Fruit fly (Drosophila melanogaster) whole organism, prepupa: ENCODE data around the gene Nepl20.
A peak's percentile ranks its signal among the peaks of the same experiment; 100 is the strongest.

ENCODE experiments used
- Blimp-1 ChIP-seq: fragments of 200-800 bp; sonication (Bioruptor generic); optimal IDR thresholded peaks from 3 replicates; lab custom pipeline; 2017; ENCODE audit warnings: missing biosample characterization, missing genetic modification characterization, mild to moderate bottlenecking, moderate library complexity, missing genetic modification reagents
- CG10669 ChIP-seq: fragments of 200-800 bp; sonication (Bioruptor generic); optimal IDR thresholded peaks from 3 replicates; lab custom pipeline; 2018; ENCODE audit warnings: missing biosample characterization, mild to moderate bottlenecking, missing genetic modification characterization, moderate library complexity
- CG11762 ChIP-seq: fragments of 200-800 bp; sonication (Bioruptor generic); optimal IDR thresholded peaks from 3 replicates; lab custom pipeline; 2016; ENCODE audit warnings: missing biosample characterization, missing genetic modification characterization; ENCODE audit not compliant: insufficient read depth
- CG11902 ChIP-seq: fragments of 200-800 bp; sonication (Bioruptor generic); optimal IDR thresholded peaks from 3 replicates; lab custom pipeline; 2016; ENCODE audit warnings: missing biosample characterization, missing genetic modification characterization
- CG15336 ChIP-seq: fragments of 200-800 bp; sonication (Bioruptor generic); IDR thresholded peaks from 2 replicates; pipeline ENCODE4 v1.3.6; 2022; ENCODE audit warnings: missing biosample characterization, missing genetic modification characterization
- CG1621 ChIP-seq: fragments of 200-800 bp; sonication (Bioruptor generic); optimal IDR thresholded peaks from 3 replicates; lab custom pipeline; 2018; ENCODE audit warnings: missing biosample characterization, mild to moderate bottlenecking, missing genetic modification characterization
- CG16779 ChIP-seq: fragments of 200-800 bp; sonication (Bioruptor generic); optimal IDR thresholded peaks from 3 replicates; lab custom pipeline; 2017; ENCODE audit warnings: missing biosample characterization, mild to moderate bottlenecking, missing genetic modification characterization
- CG3032 ChIP-seq: fragments of 200-800 bp; optimal IDR thresholded peaks from 2 replicates; lab custom pipeline; 2019; ENCODE audit warnings: missing biosample characterization, mild to moderate bottlenecking, missing genetic modification characterization, moderate library complexity
- CG31627 ChIP-seq: fragments of 200-800 bp; sonication (Bioruptor generic); optimal IDR thresholded peaks from 3 replicates; lab custom pipeline; 2016; ENCODE audit warnings: missing biosample characterization, missing genetic modification characterization
- CG32006 ChIP-seq: fragments of 200-800 bp; sonication (Bioruptor generic); optimal IDR thresholded peaks from 3 replicates; lab custom pipeline; 2017; ENCODE audit warnings: missing biosample characterization, mild to moderate bottlenecking, missing genetic modification characterization
- CG34406 ChIP-seq: fragments of 200-800 bp; sonication (Bioruptor generic); optimal IDR thresholded peaks from 3 replicates; lab custom pipeline; 2016; ENCODE audit warnings: missing biosample characterization, missing genetic modification characterization
- CG3919 ChIP-seq: fragments of 200-800 bp; sonication (Bioruptor generic); optimal IDR thresholded peaks from 3 replicates; lab custom pipeline; 2016; ENCODE audit warnings: missing biosample characterization, missing genetic modification characterization
- CG4318 ChIP-seq: fragments of 200-800 bp; sonication (Bioruptor generic); optimal IDR thresholded peaks from 3 replicates; lab custom pipeline; 2017; ENCODE audit warnings: missing biosample characterization, mild to moderate bottlenecking, missing genetic modification characterization
- CG6163 ChIP-seq: fragments of 200-800 bp; sonication (Bioruptor generic); IDR thresholded peaks from 3 replicates; pipeline ENCODE4 v1.3.6; 2022; ENCODE audit warnings: missing biosample characterization, missing genetic modification characterization
- CG6276 ChIP-seq: fragments of 200-800 bp; sonication (Bioruptor generic); optimal IDR thresholded peaks from 2 replicates; lab custom pipeline; 2017; ENCODE audit warnings: missing biosample characterization, mild to moderate bottlenecking, missing genetic modification characterization
- CG6808 ChIP-seq: fragments of 200-800 bp; sonication (Bioruptor generic); optimal IDR thresholded peaks from 3 replicates; lab custom pipeline; 2017; ENCODE audit warnings: missing biosample characterization, missing genetic modification characterization, mild to moderate bottlenecking, moderate library complexity, missing genetic modification reagents
- CG6854 ChIP-seq: fragments of 200-800 bp; sonication (Bioruptor generic); optimal IDR thresholded peaks from 2 replicates; lab custom pipeline; 2017; ENCODE audit warnings: missing biosample characterization, mild to moderate bottlenecking, missing genetic modification characterization
- CG7368 ChIP-seq: fragments of 200-800 bp; sonication (Bioruptor generic); optimal IDR thresholded peaks from 3 replicates; lab custom pipeline; 2016; ENCODE audit warnings: missing biosample characterization, missing genetic modification characterization
- CG8119 ChIP-seq: fragments of 200-800 bp; sonication (Bioruptor generic); IDR thresholded peaks from 3 replicates; pipeline ENCODE4 v1.3.6; 2022; ENCODE audit warnings: missing biosample characterization, missing genetic modification characterization
- CG8632 ChIP-seq: fragments of 200-800 bp; sonication (Bioruptor generic); optimal IDR thresholded peaks from 3 replicates; lab custom pipeline; 2016; ENCODE audit warnings: missing biosample characterization, missing genetic modification characterization
- CG9139 ChIP-seq: fragments of 200-800 bp; sonication (Bioruptor generic); optimal IDR thresholded peaks from 3 replicates; lab custom pipeline; 2017; ENCODE audit warnings: missing biosample characterization, mild to moderate bottlenecking, missing genetic modification characterization
- Eip75B ChIP-seq: fragments of 200-800 bp; sonication (Bioruptor generic); optimal IDR thresholded peaks from 3 replicates; lab custom pipeline; 2016; ENCODE audit warnings: missing biosample characterization, missing genetic modification characterization
- Eip78C ChIP-seq: fragments of 200-800 bp; sonication (Bioruptor generic); peaks from one replicate; lab custom pipeline; 2016; ENCODE audit warnings: missing biosample characterization, missing genetic modification characterization
- Ets21C ChIP-seq: fragments of 200-800 bp; sonication (Bioruptor generic); optimal IDR thresholded peaks from 3 replicates; lab custom pipeline; 2016; ENCODE audit warnings: missing biosample characterization, missing genetic modification characterization
- Gug ChIP-seq: fragments of 200-800 bp; sonication (Bioruptor generic); IDR thresholded peaks from 2 replicates; pipeline ENCODE4 v1.3.6; 2022; ENCODE audit warnings: missing biosample characterization, missing genetic modification characterization
- Hr38 ChIP-seq: sonication (Bioruptor generic); optimal IDR thresholded peaks from 2 replicates; lab custom pipeline; 2016; ENCODE audit warnings: missing biosample characterization, missing genetic modification characterization
- Hr39 ChIP-seq: fragments of 200-800 bp; sonication (Bioruptor generic); optimal IDR thresholded peaks from 2 replicates; lab custom pipeline; 2016; ENCODE audit warnings: missing biosample characterization, missing genetic modification characterization
- Lpt ChIP-seq: fragments of 200-800 bp; sonication (Bioruptor generic); optimal IDR thresholded peaks from 3 replicates; lab custom pipeline; 2016; ENCODE audit warnings: missing biosample characterization, missing genetic modification characterization
- Met ChIP-seq: fragments of 200-800 bp; sonication (Bioruptor generic); optimal IDR thresholded peaks from 3 replicates; lab custom pipeline; 2016; ENCODE audit warnings: missing biosample characterization, missing genetic modification characterization
- Smox ChIP-seq: fragments of 200-800 bp; sonication (Bioruptor generic); optimal IDR thresholded peaks from 3 replicates; lab custom pipeline; 2016; ENCODE audit warnings: missing biosample characterization, missing genetic modification characterization
- Sox14 ChIP-seq: fragments of 200-800 bp; sonication (Bioruptor generic); optimal IDR thresholded peaks from 3 replicates; lab custom pipeline; 2016; ENCODE audit warnings: missing biosample characterization, missing genetic modification characterization
- cyc ChIP-seq: fragments of 200-800 bp; sonication (Bioruptor generic); optimal IDR thresholded peaks from 3 replicates; lab custom pipeline; 2016; ENCODE audit warnings: missing biosample characterization, missing genetic modification characterization
- dac ChIP-seq: fragments of 200-800 bp; sonication (Bioruptor generic); optimal IDR thresholded peaks from 2 replicates; lab custom pipeline; 2017; ENCODE audit warnings: missing biosample characterization, mild to moderate bottlenecking, missing genetic modification characterization
- dsx ChIP-seq: fragments of 200-800 bp; optimal IDR thresholded peaks from 3 replicates; lab custom pipeline; 2019; ENCODE audit warnings: missing biosample characterization, mild to moderate bottlenecking, missing genetic modification characterization, moderate library complexity; ENCODE audit not compliant: poor library complexity, severe bottlenecking
- eg ChIP-seq: fragments of 200-800 bp; sonication (Bioruptor generic); IDR thresholded peaks from 3 replicates; pipeline ENCODE4 v1.3.6; 2022; ENCODE audit warnings: missing biosample characterization, missing genetic modification characterization
- esn ChIP-seq: fragments of 200-800 bp; sonication (Bioruptor generic); optimal IDR thresholded peaks from 2 replicates; lab custom pipeline; 2016; ENCODE audit warnings: missing biosample characterization, mild to moderate bottlenecking, missing genetic modification characterization, moderate library complexity
- fd59A ChIP-seq: fragments of 200-800 bp; sonication (Bioruptor generic); optimal IDR thresholded peaks from 2 replicates; lab custom pipeline; 2017; ENCODE audit warnings: missing biosample characterization, mild to moderate bottlenecking, missing genetic modification characterization, missing genetic modification reagents
- fd85E ChIP-seq: fragments of 200-800 bp; sonication (Bioruptor generic); optimal IDR thresholded peaks from 3 replicates; lab custom pipeline; 2016; ENCODE audit warnings: missing biosample characterization, missing genetic modification characterization
- lz ChIP-seq: fragments of 200-800 bp; sonication (Bioruptor generic); optimal IDR thresholded peaks from 3 replicates; lab custom pipeline; 2016; ENCODE audit warnings: missing biosample characterization, missing genetic modification characterization
- net ChIP-seq: fragments of 200-800 bp; sonication (Bioruptor generic); optimal IDR thresholded peaks from 3 replicates; lab custom pipeline; 2016; ENCODE audit warnings: missing biosample characterization, missing genetic modification characterization
- pdm3 ChIP-seq: fragments of 200-800 bp; sonication (Bioruptor generic); optimal IDR thresholded peaks from 3 replicates; lab custom pipeline; 2016; ENCODE audit warnings: missing biosample characterization, missing genetic modification characterization
- salr ChIP-seq, 2 experiments: fragments of 200-800 bp; sonication (Bioruptor generic); optimal IDR thresholded peaks; 3 replicates each; lab custom pipeline; 2016 to 2018; ENCODE audit warnings: missing biosample characterization in 2 of 2, missing genetic modification characterization in 2 of 2, mild to moderate bottlenecking in 1 of 2
- spab ChIP-seq: fragments of 200-800 bp; sonication (Bioruptor generic); optimal IDR thresholded peaks from 2 replicates; lab custom pipeline; 2017; ENCODE audit warnings: missing biosample characterization, mild to moderate bottlenecking, missing genetic modification characterization, missing genetic modification reagents
- ss ChIP-seq, 2 experiments: fragments of 200-800 bp; sonication (Bioruptor generic); optimal IDR thresholded peaks; 2 replicates in 1 of 2; 3 replicates in 1 of 2; lab custom pipeline; 2017 to 2018; ENCODE audit warnings: mild to moderate bottlenecking in 2 of 2, missing biosample characterization in 2 of 2, missing genetic modification characterization in 2 of 2, moderate library complexity in 1 of 2
- svp ChIP-seq: fragments of 200-800 bp; sonication (Bioruptor generic); peaks from one replicate; lab custom pipeline; 2016; ENCODE audit warnings: missing biosample characterization, missing genetic modification characterization
- topi ChIP-seq: fragments of 200-800 bp; sonication (Bioruptor generic); optimal IDR thresholded peaks from 3 replicates; lab custom pipeline; 2016; ENCODE audit warnings: missing biosample characterization, missing genetic modification characterization

Gene Nepl20

dm6 chr3R:28858241-28858647 lies 22.3 kb upstream of the Nepl20 start (continued):
- TF ChIP-seq Lpt (GFP tag; lab: Kevin White, UChicago) (peak; percentile 78), CG15336 (GFP tag; lab: Robert Waterston, UW) (peak; percentile 55; the same call in 1 of the 2 replicates), CG8119 (peak; percentile 86), svp (no peak), CG3919 (peak; percentile 72), dac (peak; percentile 14), fd59A (GFP tag; lab: Kevin White, UChicago) (peak; percentile 69), Hr38 (GFP tag; lab: Kevin White, UChicago) (no peak), Hr39 (GFP tag; lab: Kevin White, UChicago) (no peak), fd85E (GFP tag; lab: Kevin White, UChicago) (peak; percentile 21), CG11902 (GFP tag; lab: Kevin White, UChicago) (no peak), Gug (GFP tag; lab: Robert Waterston, UW) (no peak; the same call in 1 of the 2 replicates), CG16779 (peak; percentile 88), Blimp-1 (GFP tag; lab: Kevin White, UChicago) (peak; percentile 30), CG6808 (GFP tag; lab: Kevin White, UChicago) (peak; percentile 92), CG34406 (GFP tag; lab: Kevin White, UChicago) (peak; percentile 66), pdm3 (peak; percentile 59), cyc (GFP tag; lab: Kevin White, UChicago) (no peak), Sox14 (peak; percentile 17), CG6854 (GFP tag; lab: Kevin White, UChicago) (peak; percentile 83), ss (GFP tag; optimal IDR thresholded peaks at IDR 0.05; lab: Kevin White, UChicago) (peak; percentile 98 to 99), esn (GFP tag; lab: Kevin White, UChicago) (peak; percentile 9), salr (GFP tag; optimal IDR thresholded peaks at IDR 0.05; lab: Kevin White, UChicago) (peak; percentile 37 to 46), CG6163 (GFP tag; lab: Robert Waterston, UW) (peak; percentile 92), Met (GFP tag; lab: Kevin White, UChicago) (peak; percentile 41), dsx (peak; percentile 65), CG10669 (peak; percentile 83), CG31627 (GFP tag; lab: Kevin White, UChicago) (no peak), topi (GFP tag; lab: Kevin White, UChicago) (peak; percentile 29), CG6276 (GFP tag; lab: Kevin White, UChicago) (peak; percentile 86)
- TF ChIP-seq, all 60 proteins: peak for 45

dm6 chr3R:28859058-28859526 lies 21.5 kb upstream of the Nepl20 start, which contains the start of gene Inx3:
Gene Inx3, minus strand, starts transcription at chr3R:28859497.
- TF ChIP-seq CG4318 (no peak), spab (no peak), Ets21C (GFP tag; lab: Kevin White, UChicago) (no peak), topi (GFP tag; lab: Kevin White, UChicago) (no peak), CG6276 (GFP tag; lab: Kevin White, UChicago) (no peak), fd85E (GFP tag; lab: Kevin White, UChicago) (peak; percentile 4), CG32006 (no peak), Hr38 (GFP tag; lab: Kevin White, UChicago) (peak; percentile 0), Hr39 (GFP tag; lab: Kevin White, UChicago) (no peak), CG6163 (GFP tag; lab: Robert Waterston, UW) (peak; percentile 60; the same call in 2 of the 3 replicates), CG8632 (no peak), CG9139 (GFP tag; lab: Kevin White, UChicago) (peak; percentile 24), salr (GFP tag; optimal IDR thresholded peaks at IDR 0.05; lab: Kevin White, UChicago) (no peak), lz (GFP tag; lab: Kevin White, UChicago) (peak; percentile 6), Blimp-1 (GFP tag; lab: Kevin White, UChicago) (no peak), Eip78C (GFP tag; lab: Kevin White, UChicago) (peak; percentile 88), eg (GFP tag; lab: Robert Waterston, UW) (peak; percentile 66; the same call in 1 of the 3 replicates), CG3032 (tag; lab: Kevin White, UChicago) (peak; percentile 15), CG15336 (GFP tag; lab: Robert Waterston, UW) (peak; percentile 44; the same call in 1 of the 2 replicates), pdm3 (no peak), net (GFP tag; lab: Kevin White, UChicago) (peak; percentile 15), CG8119 (peak; percentile 28; the same call in 1 of the 3 replicates), Eip75B (GFP tag; lab: Kevin White, UChicago) (no peak), CG7368 (no peak), esn (GFP tag; lab: Kevin White, UChicago) (peak; percentile 23), CG6854 (GFP tag; lab: Kevin White, UChicago) (peak; percentile 57), CG16779 (peak; percentile 40), cyc (GFP tag; lab: Kevin White, UChicago) (no peak), CG1621 (tag; lab: Kevin White, UChicago) (peak; percentile 74), dsx (peak; percentile 81), svp (peak; percentile 80), dac (no peak), Met (GFP tag; lab: Kevin White, UChicago) (peak; percentile 29), Smox (GFP tag; lab: Kevin White, UChicago) (no peak), CG11762 (GFP tag; lab: Kevin White, UChicago) (no peak)
